Fruit fly (Drosophila melanogaster): ENCODE measurements around the gene orb.

DNA sequence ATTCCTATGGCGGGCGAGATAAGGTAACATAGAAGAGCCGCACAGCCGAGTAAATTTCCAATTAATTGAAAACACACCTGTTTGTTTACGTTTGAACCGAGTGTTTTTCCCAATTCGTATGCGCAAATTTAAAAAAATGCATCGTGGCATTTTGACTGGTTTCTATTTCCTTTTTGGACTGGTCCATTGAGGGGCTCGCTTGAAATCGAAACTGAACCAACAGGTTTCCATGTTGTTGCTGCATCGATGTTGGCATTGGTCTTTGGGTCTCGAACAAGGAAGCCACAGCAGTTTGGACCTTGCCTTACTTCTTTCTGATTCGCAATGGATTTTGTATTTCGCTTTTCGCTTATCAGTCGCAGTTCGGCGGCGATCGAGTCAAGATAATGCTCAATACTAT lies 22.1 kb downstream of the orb start:
- TF ChIP-seq CG11617 (GFP tag; optimal IDR thresholded peaks at IDR 0.05) (no peak), CG7101 (tag; optimal IDR thresholded peaks at IDR 0.05) (no peak), Hr96 (GFP tag; optimal IDR thresholded peaks at IDR 0.05) (no peak), kay (GFP tag; ENCODE audit: borderline replicate concordance) (no peak), CG12768 (GFP tag; optimal IDR thresholded peaks at IDR 0.05) (no peak), CG14711 (tag; optimal IDR thresholded peaks at IDR 0.05) (no peak), CG5204 (GFP tag; optimal IDR thresholded peaks at IDR 0.05) (no peak)

Data from whole organism, adult.